Worm (Caenorhabditis elegans) whole organism, L1 larva: ENCODE measurements around the gene srz-54.

Experiments used
- aha-1 ChIP-seq: fragments of 150-350 bp; optimal IDR thresholded peaks from 2 replicates; lab custom pipeline; 2014; ENCODE audit warnings: missing biosample characterization, missing genetic modification characterization
- ceh-8 ChIP-seq: fragments of 200-800 bp; sonication (Bioruptor generic); optimal IDR thresholded peaks from 2 replicates; lab custom pipeline; 2018; ENCODE audit warnings: mild to moderate bottlenecking, missing genetic modification characterization, moderate library complexity, missing compliant biosample characterization
- elt-2 ChIP-seq: sonication (generic microtip); optimal IDR thresholded peaks from 2 replicates; lab custom pipeline; 2016; ENCODE audit warnings: missing genetic modification characterization, mild to moderate bottlenecking, inconsistent platforms, missing compliant biosample characterization, missing genetic modification reagents
- elt-3 ChIP-seq, 6 experiments: fragments of 150-350 bp in 1 of 6; sonication (generic microtip); optimal IDR thresholded peaks; 2 replicates each; lab custom pipeline; 2017 to 2018; ENCODE audit warnings: missing biosample characterization in 6 of 6, missing genetic modification characterization in 6 of 6, inconsistent platforms in 1 of 6
- fkh-10 ChIP-seq: sonication (generic microtip); optimal IDR thresholded peaks from 2 replicates; lab custom pipeline; 2017; ENCODE audit warnings: missing biosample characterization, missing genetic modification reagents, missing genetic modification characterization
- fkh-4 ChIP-seq: sonication (generic microtip); optimal IDR thresholded peaks from 2 replicates; lab custom pipeline; 2016; ENCODE audit warnings: missing compliant biosample characterization, missing genetic modification characterization, borderline replicate concordance
- fkh-8 ChIP-seq: sonication (generic microtip); optimal IDR thresholded peaks from 2 replicates; lab custom pipeline; 2016; ENCODE audit warnings: mild to moderate bottlenecking, missing genetic modification characterization, missing compliant biosample characterization
- grh-1 ChIP-seq: fragments of 200-800 bp; sonication (Bioruptor generic); IDR thresholded peaks from 2 replicates; pipeline ENCODE4 v1.3.6; 2022; ENCODE audit warnings: missing genetic modification reagents, missing genetic modification characterization, missing compliant biosample characterization
- hlh-4 ChIP-seq: sonication (generic microtip); optimal IDR thresholded peaks from 2 replicates; lab custom pipeline; 2016; ENCODE audit warnings: mild to moderate bottlenecking, missing genetic modification characterization, missing compliant biosample characterization
- irx-1 ChIP-seq: sonication (generic microtip); optimal IDR thresholded peaks from 2 replicates; lab custom pipeline; 2016; ENCODE audit warnings: missing genetic modification characterization, missing compliant biosample characterization
- lin-15B ChIP-seq: fragments of 150-350 bp; sonication (generic microtip); optimal IDR thresholded peaks from 3 replicates; lab custom pipeline; 2014; ENCODE audit warnings: missing biosample characterization, missing genetic modification characterization
- lin-35 ChIP-seq, 2 experiments: fragments of 150-350 bp; optimal IDR thresholded peaks; 2 replicates each; lab custom pipeline; 2014; ENCODE audit warnings: missing biosample characterization in 2 of 2, missing genetic modification characterization in 2 of 2, missing genetic modification reagents in 2 of 2
- lsy-2 ChIP-seq, 2 experiments: fragments of 150-350 bp; optimal IDR thresholded peaks; 2 replicates each; lab custom pipeline; 2014; ENCODE audit warnings: missing biosample characterization in 2 of 2, missing genetic modification characterization in 2 of 2
- nhr-237 ChIP-seq: fragments of 150-350 bp; optimal IDR thresholded peaks from 2 replicates; lab custom pipeline; 2014; ENCODE audit warnings: missing biosample characterization, missing genetic modification characterization
- nhr-47 ChIP-seq: sonication (generic microtip); optimal IDR thresholded peaks from 2 replicates; lab custom pipeline; 2016; ENCODE audit warnings: mild to moderate bottlenecking, missing genetic modification characterization, moderate library complexity, missing compliant biosample characterization
- nhr-77 ChIP-seq: fragments of 150-350 bp; optimal IDR thresholded peaks from 2 replicates; lab custom pipeline; 2014; ENCODE audit warnings: missing biosample characterization, missing genetic modification characterization
- nhr-84 ChIP-seq: sonication (generic microtip); optimal IDR thresholded peaks from 2 replicates; lab custom pipeline; 2017; ENCODE audit warnings: missing biosample characterization, missing genetic modification characterization
- pax-3 ChIP-seq: fragments of 200-800 bp; sonication (Bioruptor generic); optimal IDR thresholded peaks from 2 replicates; lab custom pipeline; 2018; ENCODE audit warnings: mild to moderate bottlenecking, missing genetic modification characterization, moderate library complexity, missing compliant biosample characterization
- snu-23 ChIP-seq: sonication (generic microtip); optimal IDR thresholded peaks from 2 replicates; lab custom pipeline; 2016; ENCODE audit warnings: missing genetic modification characterization, missing compliant biosample characterization
- swsn-7 ChIP-seq: sonication (generic microtip); optimal IDR thresholded peaks from 2 replicates; lab custom pipeline; 2016; ENCODE audit warnings: missing genetic modification characterization, missing compliant biosample characterization
- tlp-1 ChIP-seq: fragments of 150-350 bp; optimal IDR thresholded peaks from 2 replicates; lab custom pipeline; 2014; ENCODE audit warnings: missing biosample characterization, missing genetic modification characterization
- unc-130 ChIP-seq: fragments of 150-350 bp; optimal IDR thresholded peaks from 2 replicates; lab custom pipeline; 2017; ENCODE audit warnings: missing biosample characterization, missing genetic modification characterization, inconsistent platforms
- vab-15 ChIP-seq: sonication (generic microtip); optimal IDR thresholded peaks from 2 replicates; lab custom pipeline; 2017; ENCODE audit warnings: missing genotype, mild to moderate bottlenecking, missing genetic modification characterization, missing compliant biosample characterization
- zag-1 ChIP-seq: fragments of 150-350 bp; optimal IDR thresholded peaks from 2 replicates; lab custom pipeline; 2014; ENCODE audit warnings: missing biosample characterization, missing genetic modification characterization

srz-54 gene

DNA sequence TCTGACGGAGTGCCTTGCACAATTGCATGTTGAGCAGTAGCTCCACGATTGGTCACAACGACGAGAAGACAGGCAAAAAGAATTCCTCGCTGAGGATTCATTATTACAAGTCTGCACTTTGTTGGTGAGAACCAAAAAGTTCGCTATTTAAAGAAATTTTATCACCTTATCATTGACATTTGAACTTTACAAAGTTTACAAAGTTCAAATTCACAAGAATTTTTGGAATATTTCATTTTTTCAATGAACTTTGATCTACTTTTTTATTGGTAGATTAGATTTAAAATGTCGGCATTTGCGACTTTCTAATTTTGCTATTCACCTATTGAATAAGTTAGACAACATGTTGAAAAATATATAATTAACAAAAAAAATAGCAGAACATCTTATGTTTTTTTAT lies 45.8 kb downstream of the srz-54 start, which contains the start of gene F49H6.15:
F49H6.15 (minus strand) TSS at position 101 of the 400 bp plus-strand sequence.
- TF ChIP-seq unc-130 (tag; lab: Kevin White, UChicago) (no peak), elt-3 (tag; optimal IDR thresholded peaks at IDR 0.05; lab: Kevin White, UChicago) (no peak), ceh-8 (GFP tag; lab: Kevin White, UChicago) (no peak), aha-1 (no peak), tlp-1 (no peak), nhr-77 (tag; lab: Kevin White, UChicago) (no peak), pax-3 (tag; lab: Kevin White, UChicago) (no peak), hlh-4 (tag; lab: Kevin White, UChicago) (no peak), lin-35 (GFP tag; optimal IDR thresholded peaks at IDR 0.05; lab: Kevin White, UChicago) (no peak), vab-15 (tag; lab: Kevin White, UChicago) (no peak)

DNA sequence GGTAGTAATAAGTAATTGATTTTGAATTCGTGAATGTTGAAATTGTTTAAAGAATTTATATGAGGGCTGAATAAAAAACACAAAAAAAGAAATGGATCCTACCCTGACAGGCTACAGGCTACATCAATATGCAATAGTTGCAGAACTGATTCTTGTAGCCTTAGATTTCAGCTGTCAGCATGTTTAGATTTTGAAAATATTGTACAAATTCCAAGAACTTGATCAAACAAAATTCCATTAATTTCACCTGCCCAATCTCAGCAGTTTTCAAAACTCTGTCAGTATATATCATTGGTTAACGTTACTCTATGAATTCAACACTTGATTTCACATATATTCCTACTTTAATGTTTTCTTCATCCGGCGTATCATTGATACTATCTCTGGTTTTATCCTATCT lies 50.0 kb downstream of the srz-54 start:
- TF ChIP-seq fkh-10 (GFP tag; lab: Kevin White, UChicago) (no peak), nhr-237 (no peak), swsn-7 (tag; lab: Kevin White, UChicago) (no peak), lin-35 (GFP tag; optimal IDR thresholded peaks at IDR 0.05; lab: Kevin White, UChicago) (no peak), irx-1 (tag; lab: Kevin White, UChicago) (no peak), lin-15B (tag; lab: Kevin White, UChicago) (no peak), elt-2 (tag; lab: Kevin White, UChicago) (no peak), grh-1 (GFP tag; lab: Robert Waterston, UW) (no peak), nhr-84 (tag; lab: Kevin White, UChicago) (no peak), fkh-8 (tag; lab: Kevin White, UChicago) (peak; percentile 3), nhr-47 (no peak), zag-1 (tag; lab: Kevin White, UChicago) (no peak), fkh-4 (no peak), lsy-2 (tag; optimal IDR thresholded peaks at IDR 0.05; lab: Kevin White, UChicago) (no peak), snu-23 (no peak), hlh-4 (tag; lab: Kevin White, UChicago) (peak; percentile 98)
